Comparison of ENCODE assay signal across 1 fruit fly cellular context in the genomic region with DNA sequence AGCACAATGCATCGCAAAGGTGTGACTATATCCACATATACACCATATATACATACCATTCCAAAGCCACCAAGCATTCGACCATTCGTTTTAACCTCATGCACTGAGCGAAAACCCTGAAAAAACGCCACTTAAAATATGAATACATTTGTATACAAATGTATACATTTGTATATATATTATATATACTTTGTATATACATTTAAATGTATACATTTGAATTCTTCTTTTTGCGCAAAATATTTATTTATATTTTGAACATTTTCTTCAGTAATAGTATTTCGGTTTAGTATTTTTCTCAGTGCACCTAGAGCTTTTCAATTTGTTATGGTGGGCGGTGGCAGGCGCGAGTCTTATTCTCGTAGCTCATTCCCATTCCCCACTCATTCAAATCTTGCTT.
TF ChIP-seq lines count a peak whose summit lies in the region.

No protein-coding gene starts in this region.

TF ChIP-seq in whole organism, embryonic, 481 proteins besides CTCF, POLR2A, EP300 and RAD21 (continued from another document):
- TF ChIP-seq CG12659 (GFP tag; optimal IDR thresholded peaks at IDR 0.05; lab: Kevin White, UChicago), result peak; percentile 12
- peak; percentile 12 for TF ChIP-seq nmo (GFP tag; optimal IDR thresholded peaks at IDR 0.05; lab: Kevin White, UChicago)
- TF ChIP-seq lmd (GFP tag; IDR thresholded peaks at IDR 0.05; lab: Robert Waterston, UW), result peak; percentile 22; the same call in 1 of the 2 replicates
- peak; percentile 40 for TF ChIP-seq CG13424 (tag; optimal IDR thresholded peaks at IDR 0.05; lab: Kevin White, UChicago)
- TF ChIP-seq CG7839 (tag; optimal IDR thresholded peaks at IDR 0.05; lab: Kevin White, UChicago), result peak; percentile 46
- no peak for TF ChIP-seq CG17328 (GFP tag; IDR thresholded peaks at IDR 0.05; lab: Robert Waterston, UW)
- TF ChIP-seq gem (tag; optimal IDR thresholded peaks at IDR 0.05; lab: Kevin White, UChicago), result peak; percentile 61
- peak; percentile 24 for TF ChIP-seq CoRest (tag; optimal IDR thresholded peaks at IDR 0.05; lab: Kevin White, UChicago)
- peak; percentile 63 for TF ChIP-seq CG15269 (tag; optimal IDR thresholded peaks at IDR 0.05; lab: Kevin White, UChicago)
- TF ChIP-seq tap (tag; optimal IDR thresholded peaks at IDR 0.05; lab: Kevin White, UChicago), result peak; percentile 6
- 0 out of 4 replicates have a peak, but pooled peaks have one; percentile 48 for TF ChIP-seq chinmo (GFP tag; IDR thresholded peaks at IDR 0.05; lab: Robert Waterston, UW; ENCODE audit: partially characterized antibody)
- peak; percentile 33 for TF ChIP-seq Blimp-1 (GFP tag; optimal IDR thresholded peaks at IDR 0.05; lab: Kevin White, UChicago)
- peak; percentile 28 for TF ChIP-seq Oli (tag; optimal IDR thresholded peaks at IDR 0.05; lab: Kevin White, UChicago)
- TF ChIP-seq so (GFP tag; IDR thresholded peaks at IDR 0.05; lab: Robert Waterston, UW), result 0 out of 3 replicates have a peak, but pooled peaks have one; percentile 39
- peak; percentile 33; the same call in 1 of the 2 replicates for TF ChIP-seq CG31441 (GFP tag; IDR thresholded peaks at IDR 0.05; lab: Robert Waterston, UW)
- TF ChIP-seq CG2202 (tag; optimal IDR thresholded peaks at IDR 0.05; lab: Kevin White, UChicago), result no peak
- TF ChIP-seq CG32772 (GFP tag; IDR thresholded peaks at IDR 0.05; lab: Robert Waterston, UW), result 0 out of 2 replicates have a peak, but pooled peaks have one; percentile 13
- TF ChIP-seq Hmr (GFP tag; optimal IDR thresholded peaks at IDR 0.05; lab: Kevin White, UChicago), result peak; percentile 2
- TF ChIP-seq CG18764 (GFP tag; optimal IDR thresholded peaks at IDR 0.05; lab: Kevin White, UChicago), result no peak
- TF ChIP-seq row (GFP tag; IDR thresholded peaks at IDR 0.05; lab: Robert Waterston, UW), result peak; percentile 44; the same call in 1 of the 3 replicates
- TF ChIP-seq Nf-YC (tag; optimal IDR thresholded peaks at IDR 0.05; lab: Kevin White, UChicago), result peak; percentile 26
- 0 out of 2 replicates have a peak, but pooled peaks have one; percentile 29 for TF ChIP-seq Oaz (GFP tag; IDR thresholded peaks at IDR 0.05; lab: Robert Waterston, UW)
- TF ChIP-seq hkb (optimal IDR thresholded peaks at IDR 0.05; lab: Kevin White, UChicago), result no peak
- TF ChIP-seq hkb (GFP tag; IDR thresholded peaks at IDR 0.05; lab: Robert Waterston, UW), result peak; percentile 57
- TF ChIP-seq lab (GFP tag; optimal IDR thresholded peaks at IDR 0.05; lab: Kevin White, UChicago), result peak; percentile 51
- TF ChIP-seq sd (tag; optimal IDR thresholded peaks at IDR 0.05; lab: Kevin White, UChicago), result no peak
- TF ChIP-seq Lpt (GFP tag; optimal IDR thresholded peaks at IDR 0.05; lab: Kevin White, UChicago), result no peak
- peak; percentile 11 for TF ChIP-seq Fer3 (tag; optimal IDR thresholded peaks at IDR 0.05; lab: Kevin White, UChicago)
- TF ChIP-seq pan (optimal IDR thresholded peaks at IDR 0.05; lab: Kevin White, UChicago), result no peak
- TF ChIP-seq pan (GFP tag; optimal IDR thresholded peaks at IDR 0.05 in 1 of 2, IDR thresholded peaks at IDR 0.05 in 1 of 2), result peak in 1 of 2 experiments; percentile 43
- TF ChIP-seq grau (tag; optimal IDR thresholded peaks at IDR 0.05; lab: Kevin White, UChicago), result peak; percentile 33
- no peak for TF ChIP-seq her (GFP tag; optimal IDR thresholded peaks at IDR 0.05; lab: Kevin White, UChicago)
- TF ChIP-seq D19B (GFP tag; optimal IDR thresholded peaks at IDR 0.05; lab: Kevin White, UChicago), result no peak
- TF ChIP-seq HLH4C (GFP tag; IDR thresholded peaks at IDR 0.05; lab: Robert Waterston, UW; ENCODE audit: partially characterized antibody), result no peak
- TF ChIP-seq Ptx1 (GFP tag; IDR thresholded peaks at IDR 0.05; lab: Robert Waterston, UW), result 0 out of 2 replicates have a peak, but pooled peaks have one; percentile 25
- 0 out of 3 replicates have a peak, but pooled peaks have one; percentile 37 for TF ChIP-seq CG17361 (GFP tag; IDR thresholded peaks at IDR 0.05; lab: Robert Waterston, UW)
- no peak for TF ChIP-seq CG2129 (GFP tag; IDR thresholded peaks at IDR 0.05; lab: Robert Waterston, UW; ENCODE audit: partially characterized antibody)
- peak; percentile 46 for TF ChIP-seq PHDP (tag; optimal IDR thresholded peaks at IDR 0.05; lab: Kevin White, UChicago)
- peak; percentile 49; the same call in 1 of the 2 replicates for TF ChIP-seq Drgx (GFP tag; IDR thresholded peaks at IDR 0.05; lab: Robert Waterston, UW)
- TF ChIP-seq Atf6 (GFP tag; IDR thresholded peaks at IDR 0.05; lab: Robert Waterston, UW), result 0 out of 2 replicates have a peak, but pooled peaks have one; percentile 38
- TF ChIP-seq CG4854 (GFP tag; optimal IDR thresholded peaks at IDR 0.05; lab: Kevin White, UChicago), result no peak
- peak; percentile 53; the same call in 2 of the 3 replicates for TF ChIP-seq tgo (GFP tag; IDR thresholded peaks at IDR 0.05; lab: Robert Waterston, UW)
- TF ChIP-seq Stat92E (GFP tag; optimal IDR thresholded peaks at IDR 0.05; lab: Kevin White, UChicago), result no peak
- peak; percentile 41 for TF ChIP-seq CG2712 (tag; optimal IDR thresholded peaks at IDR 0.05; lab: Kevin White, UChicago)
- no peak for TF ChIP-seq eve (GFP tag; optimal IDR thresholded peaks at IDR 0.05; lab: Kevin White, UChicago)
- TF ChIP-seq al (GFP tag; IDR thresholded peaks at IDR 0.05; lab: Robert Waterston, UW), result 0 out of 2 replicates have a peak, but pooled peaks have one; percentile 18
- peak; percentile 27 for TF ChIP-seq Sox102F (GFP tag; optimal IDR thresholded peaks at IDR 0.05; lab: Kevin White, UChicago)
- no peak for TF ChIP-seq Kr (GFP tag; optimal IDR thresholded peaks at IDR 0.05; lab: Kevin White, UChicago)
- peak; percentile 33 for TF ChIP-seq dmrt99B (tag; optimal IDR thresholded peaks at IDR 0.05; lab: Kevin White, UChicago)
- TF ChIP-seq inv (GFP tag; IDR thresholded peaks at IDR 0.05; lab: Robert Waterston, UW; ENCODE audit: partially characterized antibody), result no peak
- TF ChIP-seq Ets65A (GFP tag; lab: Kevin White, UChicago), result peak; percentile 29
- TF ChIP-seq Atf-2 (GFP tag; optimal IDR thresholded peaks at IDR 0.05; lab: Kevin White, UChicago), result no peak
- peak; percentile 24 for TF ChIP-seq Meics (GFP tag; optimal IDR thresholded peaks at IDR 0.05; lab: Kevin White, UChicago)
- no peak for TF ChIP-seq CG6175 (GFP tag; IDR thresholded peaks at IDR 0.05; lab: Robert Waterston, UW)
- no peak for TF ChIP-seq CG10654 (GFP tag; optimal IDR thresholded peaks at IDR 0.05; lab: Kevin White, UChicago)
- TF ChIP-seq fd96Cb (tag; optimal IDR thresholded peaks at IDR 0.05; lab: Kevin White, UChicago), result peak; percentile 3
- TF ChIP-seq CG2678 (tag; optimal IDR thresholded peaks at IDR 0.05; lab: Kevin White, UChicago), result peak; percentile 52
- peak; percentile 24 for TF ChIP-seq unpg (GFP tag; optimal IDR thresholded peaks at IDR 0.05; lab: Kevin White, UChicago)
- TF ChIP-seq CG9215 (GFP tag; IDR thresholded peaks at IDR 0.05; lab: Robert Waterston, UW), result no peak
TF ChIP-seq in whole organism, embryonic: peak in this region for 50.
